Fruit fly (Drosophila melanogaster): ENCODE data around the gene Vha26.

The Vha26 gene

dm6 chr3R:5571437-5571750 is 20.2 kb upstream of the Vha26 start:
- TF ChIP-seq CG17829 (tag; optimal IDR thresholded peaks at IDR 0.05) = no peak
- no peak for TF ChIP-seq CG17802 (tag; optimal IDR thresholded peaks at IDR 0.05)
- peak; percentile 68 for TF ChIP-seq twi (tag; optimal IDR thresholded peaks at IDR 0.05)
- peak; percentile 14 for TF ChIP-seq cg (GFP tag; optimal IDR thresholded peaks at IDR 0.05)
- TF ChIP-seq CG10979 (tag; optimal IDR thresholded peaks at IDR 0.05) = no peak
- TF ChIP-seq Dll (GFP tag; IDR thresholded peaks at IDR 0.05; ENCODE audit: partially characterized antibody) = no peak
- TF ChIP-seq dm (GFP tag; optimal IDR thresholded peaks at IDR 0.05) = no peak
- TF ChIP-seq CG18476 (GFP tag; optimal IDR thresholded peaks at IDR 0.05) = no peak
- peak; percentile 41 for TF ChIP-seq onecut (GFP tag; IDR thresholded peaks at IDR 0.05)
- peak; percentile 17 to 85 for TF ChIP-seq insv (GFP tag; optimal IDR thresholded peaks at IDR 0.05)
- TF ChIP-seq Sry-δ (GFP tag; optimal IDR thresholded peaks at IDR 0.05) = no peak
- 0 out of 2 replicates have a peak, but pooled peaks have one; percentile 1 for TF ChIP-seq CG17328 (GFP tag; IDR thresholded peaks at IDR 0.05)
- TF ChIP-seq CG9215 (GFP tag; IDR thresholded peaks at IDR 0.05) = no peak
- no peak for TF ChIP-seq Doc2 (GFP tag; IDR thresholded peaks at IDR 0.05)
- peak; percentile 7; the same call in 1 of the 2 replicates for TF ChIP-seq CG32767 (GFP tag; IDR thresholded peaks at IDR 0.05)
- TF ChIP-seq CG7786 (GFP tag; optimal IDR thresholded peaks at IDR 0.05) = no peak
- no peak for TF ChIP-seq Camta (GFP tag; optimal IDR thresholded peaks at IDR 0.05)
- TF ChIP-seq CG2199 (GFP tag; IDR thresholded peaks at IDR 0.05) = 0 out of 3 replicates have a peak, but pooled peaks have one; percentile 24
- TF ChIP-seq Elba2 (GFP tag; optimal IDR thresholded peaks at IDR 0.05) = peak; percentile 21
- TF ChIP-seq lmd (GFP tag; IDR thresholded peaks at IDR 0.05) = no peak
- TF ChIP-seq CG17568 (GFP tag; optimal IDR thresholded peaks at IDR 0.05) = no peak
- no peak for TF ChIP-seq mirr (GFP tag; optimal IDR thresholded peaks at IDR 0.05)
- TF ChIP-seq CG9932 (GFP tag; IDR thresholded peaks at IDR 0.05) = no peak
- no peak for TF ChIP-seq pho (GFP tag; optimal IDR thresholded peaks at IDR 0.05)
- TF ChIP-seq zen2 (GFP tag; IDR thresholded peaks at IDR 0.05; ENCODE audit: partially characterized antibody) = no peak
- no peak for TF ChIP-seq pnt (GFP tag; optimal IDR thresholded peaks at IDR 0.05)

- TF ChIP-seq GATAe (GFP tag; conservative IDR thresholded peaks at IDR 0.05) (peak; percentile 21; the same call in 1 of the 2 replicates), chm (GFP tag; IDR thresholded peaks at IDR 0.05) (no peak), sug (tag; optimal IDR thresholded peaks at IDR 0.05) (peak; percentile 97), CG34376 (GFP tag; optimal IDR thresholded peaks at IDR 0.05) (peak; percentile 9), CTCF (GFP tag; optimal IDR thresholded peaks at IDR 0.05) (no peak), ci (GFP tag; IDR thresholded peaks at IDR 0.05) (no peak), mirr (GFP tag; optimal IDR thresholded peaks at IDR 0.05) (peak; percentile 6), BtbVII (GFP tag; optimal IDR thresholded peaks at IDR 0.05) (peak; percentile 8), Optix (GFP tag; IDR thresholded peaks at IDR 0.05) (no peak), CG1792 (GFP tag; optimal IDR thresholded peaks at IDR 0.05) (no peak), Hey (tag; optimal IDR thresholded peaks at IDR 0.05) (peak; percentile 92)
Observed at dm6 chr3R:5571756-5572155, 19.8 kb upstream of the Vha26 start.

- peak in 1 of 2 experiments; percentile 22 for TF ChIP-seq bsh (GFP tag; optimal IDR thresholded peaks at IDR 0.05)
- TF ChIP-seq CG10147 (GFP tag; optimal IDR thresholded peaks at IDR 0.05) = no peak
- 0 out of 3 replicates have a peak, but pooled peaks have one; percentile 14 for TF ChIP-seq zfh1 (GFP tag; IDR thresholded peaks at IDR 0.05)
- peak; percentile 26 for TF ChIP-seq kni (GFP tag; optimal IDR thresholded peaks at IDR 0.05)
- TF ChIP-seq Med (GFP tag) = peak; percentile 36
- TF ChIP-seq CG8478 (optimal IDR thresholded peaks at IDR 0.05) = peak; percentile 67
- TF ChIP-seq sd (tag; optimal IDR thresholded peaks at IDR 0.05) = no peak
- TF ChIP-seq C15 (GFP tag; IDR thresholded peaks at IDR 0.05) = no peak
- peak in 1 of 2 experiments; percentile 52 for TF ChIP-seq Pdp1 (GFP tag; optimal IDR thresholded peaks at IDR 0.05)
- 0 out of 3 replicates have a peak, but pooled peaks have one; percentile 16 for TF ChIP-seq Opbp (GFP tag; IDR thresholded peaks at IDR 0.05; ENCODE audit: partially characterized antibody)
- 0 out of 3 replicates have a peak, but pooled peaks have one; percentile 31 for TF ChIP-seq CG11456 (GFP tag; IDR thresholded peaks at IDR 0.05)
- 0 out of 3 replicates have a peak, but pooled peaks have one; percentile 22 for TF ChIP-seq knrl (GFP tag; IDR thresholded peaks at IDR 0.05; ENCODE audit: partially characterized antibody)
Observed at dm6 chr3R:5572900-5573665, 18.5 kb upstream of the Vha26 start.

Measured in whole organism, embryonic.